Fruit fly (Drosophila melanogaster): ENCODE results near the gene CG10621.

DNA sequence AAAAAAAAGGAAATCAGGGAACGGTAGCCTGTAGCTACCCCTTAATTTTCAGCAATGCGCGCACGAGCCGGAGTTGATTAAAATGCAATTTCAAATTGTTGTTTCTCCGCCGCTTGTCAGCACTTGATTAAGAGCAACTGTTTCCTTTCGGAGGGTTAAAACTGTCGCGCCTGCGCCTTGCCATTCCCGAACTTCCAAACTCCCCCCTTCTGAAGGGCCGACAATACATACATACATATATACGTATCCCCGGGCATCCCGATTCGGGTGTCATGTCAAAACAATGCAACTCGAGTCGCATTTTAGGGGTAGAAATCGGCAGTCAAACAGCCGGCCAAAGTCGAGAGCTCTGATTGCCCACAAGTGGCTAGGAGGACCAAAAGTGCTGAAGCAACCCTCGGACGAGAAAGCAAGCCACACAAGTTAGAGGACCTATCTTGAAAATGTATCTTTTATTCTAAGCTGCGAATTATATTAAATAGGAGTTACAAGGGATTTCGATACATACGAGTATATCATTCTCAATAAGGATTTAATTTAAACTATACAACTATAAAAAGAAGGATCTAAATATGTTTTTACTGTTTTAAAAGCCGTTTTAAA is 29.5 kb downstream of the CG10621 start:
- no peak for TF ChIP-seq insv (optimal IDR thresholded peaks at IDR 0.05)
- no peak for TF ChIP-seq h (optimal IDR thresholded peaks at IDR 0.05)
- no peak for TF ChIP-seq psq (optimal IDR thresholded peaks at IDR 0.05)

Data from Kc167 (cell line).